Worm (Caenorhabditis elegans): ENCODE measurements around the gene F23F1.10.

ce11 chrII:31521-31920 lies 10.3 kb downstream of the F23F1.10 start, which contains the start of the genes F23F1.5 and fbxc-54:
- TF ChIP-seq T22C8.4 (GFP tag; IDR thresholded peaks at IDR 0.05) (no peak), flt-1 (GFP tag; IDR thresholded peaks at IDR 0.05) (no peak), tab-1 (GFP tag; IDR thresholded peaks at IDR 0.05) (no peak), ztf-29 (GFP tag; IDR thresholded peaks at IDR 0.05) (no peak)
